Worm (Caenorhabditis elegans): Measurements from ENCODE around the gene Y51A2B.6.

Gene Y51A2B.6

DNA sequence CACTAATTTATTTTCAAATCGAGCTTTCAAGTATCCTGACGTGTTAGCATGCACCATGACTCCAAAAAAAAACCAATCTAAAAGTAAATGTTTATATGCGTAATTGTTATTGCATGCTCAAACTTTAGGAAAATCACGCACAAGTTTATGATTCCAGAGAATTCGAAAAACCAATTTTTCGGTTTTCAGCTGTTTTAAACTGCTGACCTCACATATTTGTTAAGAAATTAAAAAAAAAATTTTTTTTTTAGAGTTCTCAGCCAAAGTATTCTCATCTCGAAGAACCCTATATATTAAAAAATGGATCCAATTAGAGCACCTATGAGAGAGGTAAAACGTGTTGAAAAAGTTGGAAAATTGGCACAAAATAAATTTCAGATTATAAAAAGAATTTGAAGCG lies 19.9 kb downstream of the Y51A2B.6 start, which contains the start of gene Y51A2B.2:
Gene Y51A2B.2 (plus strand): TSS at position 301 of the 400 bp plus-strand sequence.
- TF ChIP-seq irx-1 (tag; optimal IDR thresholded peaks at IDR 0.05) (no peak), grh-1 (GFP tag; IDR thresholded peaks at IDR 0.05) (no peak), rnt-1 (tag; optimal IDR thresholded peaks at IDR 0.05) (no peak), ztf-11 (tag; optimal IDR thresholded peaks at IDR 0.05) (no peak), fos-1 (tag; optimal IDR thresholded peaks at IDR 0.05) (no peak), mab-9 (GFP tag; IDR thresholded peaks at IDR 0.05) (no peak), swsn-7 (tag; optimal IDR thresholded peaks at IDR 0.05) (no peak), lin-14 (GFP tag; optimal IDR thresholded peaks at IDR 0.05) (no peak), jun-1 (tag; optimal IDR thresholded peaks at IDR 0.05) (no peak), aly-2 (tag; optimal IDR thresholded peaks at IDR 0.05) (no peak), unc-130 (tag; optimal IDR thresholded peaks at IDR 0.05) (no peak)

DNA sequence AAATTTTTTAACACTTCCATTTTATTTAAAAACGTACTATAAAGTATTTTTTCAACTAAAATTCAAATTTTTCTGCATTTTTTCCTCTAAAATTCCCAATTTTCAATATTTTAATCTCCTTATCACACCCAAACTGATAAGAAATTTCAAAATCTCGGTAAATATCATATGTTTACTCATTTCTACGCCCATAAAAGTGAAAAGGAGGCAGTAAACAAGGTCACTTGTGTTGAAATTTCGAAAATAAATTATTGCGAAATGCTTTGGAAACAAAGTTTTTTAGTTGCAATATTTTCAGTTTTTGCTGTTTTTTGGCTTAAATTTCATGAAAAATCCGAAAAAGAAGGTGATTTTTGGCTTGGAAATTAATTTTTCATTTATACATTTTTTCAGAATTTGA lies 22.5 kb downstream of the Y51A2B.6 start, which contains the start of gene C08E8.4:
Gene C08E8.4 (plus strand): TSS at position 268 of the 400 bp plus-strand sequence.
- TF ChIP-seq nhr-28 (tag; optimal IDR thresholded peaks at IDR 0.05) (no peak), sptf-1 (tag; optimal IDR thresholded peaks at IDR 0.05) (no peak), elt-2 (tag; optimal IDR thresholded peaks at IDR 0.05) (peak; percentile 82), F16B12.6 (tag; optimal IDR thresholded peaks at IDR 0.05) (no peak), rnt-1 (tag; optimal IDR thresholded peaks at IDR 0.05) (no peak), xbp-1 (tag; optimal IDR thresholded peaks at IDR 0.05) (no peak), nhr-76 (tag; optimal IDR thresholded peaks at IDR 0.05) (no peak), ces-1 (GFP tag; optimal IDR thresholded peaks at IDR 0.05) (no peak), egl-27 (tag; optimal IDR thresholded peaks at IDR 0.05) (no peak), ceh-82 (tag; optimal IDR thresholded peaks at IDR 0.05) (no peak), efl-1 (optimal IDR thresholded peaks at IDR 0.05) (no peak), efl-1 (GFP tag; optimal IDR thresholded peaks at IDR 0.05 in 1 of 2) (no peak), hlh-17 (GFP tag; optimal IDR thresholded peaks at IDR 0.05; ENCODE audit: borderline replicate concordance) (no peak), fkh-8 (tag; optimal IDR thresholded peaks at IDR 0.05) (no peak), snpc-4 (tag; optimal IDR thresholded peaks at IDR 0.05) (no peak), ztf-4 (tag; optimal IDR thresholded peaks at IDR 0.05) (no peak), lin-14 (GFP tag; optimal IDR thresholded peaks at IDR 0.05) (no peak), aly-2 (tag; optimal IDR thresholded peaks at IDR 0.05) (no peak), alr-1 (tag; optimal IDR thresholded peaks at IDR 0.05; ENCODE audit: borderline replicate concordance) (no peak), lin-35 (GFP tag; optimal IDR thresholded peaks at IDR 0.05) (peak in 1 of 2 experiments; percentile 30), nhr-84 (tag; optimal IDR thresholded peaks at IDR 0.05) (no peak), elt-3 (tag; optimal IDR thresholded peaks at IDR 0.05) (peak in 2 of 6 experiments; percentile 23 to 25), pax-3 (tag; optimal IDR thresholded peaks at IDR 0.05) (no peak), lin-13 (GFP tag; optimal IDR thresholded peaks at IDR 0.05) (no peak), mdl-1 (tag; optimal IDR thresholded peaks at IDR 0.05) (no peak)

DNA sequence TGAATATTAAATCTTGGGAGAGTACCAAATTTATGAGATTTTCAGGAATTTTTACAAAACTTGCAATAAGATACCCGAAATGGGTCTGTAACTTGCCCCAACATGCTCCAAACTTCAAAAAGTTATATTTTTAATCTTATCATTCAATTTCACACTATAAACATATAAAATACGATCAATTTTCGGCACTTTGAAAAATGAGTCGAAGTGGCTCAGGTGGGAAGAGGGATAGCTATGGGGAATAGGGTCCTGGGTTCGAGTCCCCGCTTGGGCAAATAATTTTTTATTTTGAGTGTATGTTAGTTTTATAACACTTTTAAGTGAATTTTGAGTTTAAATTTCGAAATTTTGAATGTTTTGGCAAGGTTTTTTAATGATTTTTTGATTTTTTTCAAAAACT lies 23.1 kb downstream of the Y51A2B.6 start:
- TF ChIP-seq efl-1 (optimal IDR thresholded peaks at IDR 0.05) (no peak), efl-1 (GFP tag; optimal IDR thresholded peaks at IDR 0.05 in 1 of 2) (no peak), lin-14 (GFP tag; optimal IDR thresholded peaks at IDR 0.05) (no peak), sptf-1 (tag; optimal IDR thresholded peaks at IDR 0.05) (no peak), hpl-2 (GFP tag; optimal IDR thresholded peaks at IDR 0.05) (no peak), egl-13 (tag; optimal IDR thresholded peaks at IDR 0.05) (no peak), pag-3 (tag; optimal IDR thresholded peaks at IDR 0.05; ENCODE audit: borderline replicate concordance, insufficient read depth) (no peak), elt-2 (tag; optimal IDR thresholded peaks at IDR 0.05) (no peak), nhr-19 (GFP tag; conservative IDR thresholded peaks at IDR 0.05) (no peak)

DNA sequence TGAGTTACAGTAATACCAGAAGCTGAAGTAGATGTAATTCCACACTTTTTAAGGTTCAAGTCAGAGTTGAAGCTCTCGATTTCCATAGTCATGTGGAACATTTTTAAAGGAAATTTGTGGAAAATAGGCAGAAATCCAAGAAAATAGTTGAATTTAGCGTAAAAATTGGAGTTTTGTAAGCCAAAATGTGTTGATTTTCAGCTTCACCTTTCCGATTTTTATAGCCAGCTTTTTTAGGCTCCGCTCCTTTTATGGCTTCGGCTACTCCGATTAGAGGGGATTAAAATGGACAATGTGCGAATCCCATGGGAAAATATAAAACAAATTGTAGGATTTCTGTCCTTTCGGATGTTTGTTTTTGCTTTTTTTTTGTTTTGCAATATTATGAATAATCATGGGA lies 25.8 kb downstream of the Y51A2B.6 start, which contains the start of gene C08E8.6:
Gene C08E8.6 (minus strand): TSS at position 101 of the 400 bp plus-strand sequence.
- no peak for TF ChIP-seq unc-86 (tag; optimal IDR thresholded peaks at IDR 0.05)
- TF ChIP-seq fkh-4 (tag; optimal IDR thresholded peaks at IDR 0.05; ENCODE audit: borderline replicate concordance) = no peak
- TF ChIP-seq ceh-63 (GFP tag; optimal IDR thresholded peaks at IDR 0.05) = no peak
- TF ChIP-seq elt-2 (tag; optimal IDR thresholded peaks at IDR 0.05) = no peak
- TF ChIP-seq ceh-88 (GFP tag; IDR thresholded peaks at IDR 0.05) = no peak
- no peak for TF ChIP-seq efl-3 (GFP tag; optimal IDR thresholded peaks at IDR 0.05)
- TF ChIP-seq Y116A8C.19 (tag; optimal IDR thresholded peaks at IDR 0.05; ENCODE audit: borderline replicate concordance) = no peak
- no peak for TF ChIP-seq nhr-71 (tag; optimal IDR thresholded peaks at IDR 0.05)
- TF ChIP-seq zag-1 (tag; optimal IDR thresholded peaks at IDR 0.05) = no peak
- TF ChIP-seq blmp-1 (tag; optimal IDR thresholded peaks at IDR 0.05) = no peak
- no peak for TF ChIP-seq skn-1 (tag; optimal IDR thresholded peaks at IDR 0.05)

Measured in whole organism, L1 larva.